Worm (Caenorhabditis elegans) whole organism, L4/young adult: Measurements from ENCODE around the gene C11D2.3.

Experiments
- W03F9.2 ChIP-seq: fragments of 150-350 bp; optimal IDR thresholded peaks from 2 replicates; lab custom pipeline; 2014; ENCODE audit warnings: missing biosample characterization, missing genetic modification characterization
- dao-5 ChIP-seq: sonication (generic microtip); optimal IDR thresholded peaks from 2 replicates; lab custom pipeline; 2016; ENCODE audit warnings: missing genotype, missing genetic modification characterization, moderate library complexity, missing compliant biosample characterization
- him-1 ChIP-seq: sonication (generic microtip); optimal IDR thresholded peaks from 2 replicates; lab custom pipeline; 2016; ENCODE audit warnings: missing genotype, missing genetic modification reagents, missing genetic modification characterization, missing compliant biosample characterization

C11D2.3 gene

DNA sequence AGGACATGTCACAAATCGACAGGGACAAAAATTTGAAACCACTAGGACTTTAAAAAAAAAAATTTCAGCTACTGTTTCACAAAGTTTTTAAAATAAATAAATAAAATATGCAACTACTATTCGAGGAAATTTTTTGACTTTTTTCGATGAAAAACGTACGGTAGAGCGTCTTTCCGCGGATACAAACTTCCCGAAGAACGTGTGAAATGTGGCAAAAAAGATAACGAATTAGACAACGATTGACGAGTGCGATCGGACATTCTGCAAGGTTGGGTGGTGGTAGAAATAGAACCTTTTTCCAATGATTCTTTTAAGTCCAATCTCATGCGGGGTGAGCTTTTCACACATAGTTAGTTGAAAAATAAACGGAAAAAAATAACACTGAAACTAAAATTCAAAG lies 14.2 kb downstream of the C11D2.3 start:
- TF ChIP-seq W03F9.2 (no peak), dao-5 (tag; lab: Kevin White, UChicago) (no peak), him-1 (tag; lab: Kevin White, UChicago) (no peak)

DNA sequence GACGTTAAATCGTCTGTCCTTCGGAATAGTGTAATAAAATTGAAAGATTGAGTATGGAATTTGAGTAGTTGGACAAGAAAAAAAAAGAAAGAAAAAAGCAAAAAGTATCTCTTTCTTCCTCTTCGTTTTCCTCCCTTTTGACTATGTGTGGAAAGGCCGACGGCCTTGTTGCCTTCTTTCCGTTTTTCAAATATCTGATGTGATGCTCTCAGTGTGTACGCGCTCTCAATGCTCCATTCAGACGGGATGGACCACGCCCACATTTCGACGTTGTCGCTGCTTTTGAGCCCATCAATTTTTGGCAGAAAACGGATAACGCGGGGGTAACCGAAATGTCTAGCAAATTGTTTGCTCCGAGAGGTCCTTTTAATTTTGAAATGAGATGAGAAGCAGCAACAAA lies 21.3 kb downstream of the C11D2.3 start:
- no peak for TF ChIP-seq W03F9.2
- no peak for TF ChIP-seq dao-5 (tag; lab: Kevin White, UChicago)
- TF ChIP-seq him-1 (tag; lab: Kevin White, UChicago), result no peak

DNA sequence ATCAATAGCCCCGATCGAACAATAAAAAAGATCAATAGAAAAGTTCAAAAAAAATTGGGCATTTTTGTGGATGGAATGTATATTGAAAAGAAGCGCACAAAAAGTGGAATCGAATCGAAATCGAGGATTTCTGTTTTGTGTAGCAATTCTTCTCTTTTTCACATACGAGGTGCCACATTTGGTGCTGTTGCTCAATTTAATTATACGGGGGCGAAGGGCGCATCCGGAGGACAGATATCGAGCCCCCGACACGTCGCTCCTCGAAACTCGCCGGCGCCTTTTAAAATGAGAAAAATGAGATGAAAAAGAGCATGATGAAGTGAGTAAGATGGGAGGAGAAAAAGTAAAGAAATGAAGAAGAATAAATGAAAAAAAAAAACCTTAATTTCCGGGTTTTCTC lies 25.8 kb downstream of the C11D2.3 start:
- TF ChIP-seq dao-5 (tag; lab: Kevin White, UChicago), result no peak

DNA sequence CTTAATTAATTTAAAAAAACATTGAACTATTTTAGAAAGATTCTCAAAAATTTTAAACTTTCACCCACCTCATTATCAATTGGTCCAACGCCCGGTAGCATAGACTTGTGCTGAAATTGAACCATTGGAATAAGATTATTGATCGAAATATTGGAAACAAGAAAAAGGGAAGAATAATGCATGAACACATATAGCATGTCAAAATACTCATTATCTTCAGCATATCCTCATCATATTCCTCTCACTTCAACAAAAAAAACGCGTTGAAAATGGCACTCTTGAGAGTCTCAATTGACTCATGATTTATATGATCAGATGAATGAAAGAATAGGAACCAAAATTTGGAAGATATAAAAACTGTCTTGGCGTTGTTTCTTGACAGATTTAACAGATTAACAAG lies 32.1 kb downstream of the C11D2.3 start, which contains the start of gene unc-77:
TSS of gene unc-77 (minus strand) at position 101 of the 400 bp plus-strand sequence.
- no peak for TF ChIP-seq dao-5 (tag; lab: Kevin White, UChicago)
- TF ChIP-seq him-1 (tag; lab: Kevin White, UChicago), result no peak
- no peak for TF ChIP-seq W03F9.2

- no peak for TF ChIP-seq W03F9.2
- TF ChIP-seq dao-5 (tag; lab: Kevin White, UChicago), result no peak
- no peak for TF ChIP-seq him-1 (tag; lab: Kevin White, UChicago)
Measured at ce11 chrIV:6185578-6185977, 34.0 kb downstream of the C11D2.3 start, which contains the start of gene asp-9. Gene asp-9, plus strand, starts transcription at chrIV:6185889.

- TF ChIP-seq dao-5 (tag; lab: Kevin White, UChicago) (no peak), W03F9.2 (no peak), him-1 (tag; lab: Kevin White, UChicago) (no peak)
Measured at ce11 chrIV:6187160-6187559, 35.5 kb downstream of the C11D2.3 start.

- TF ChIP-seq W03F9.2 (no peak), dao-5 (tag; lab: Kevin White, UChicago) (no peak), him-1 (tag; lab: Kevin White, UChicago) (no peak)
Measured at ce11 chrIV:6200249-6200648, 48.6 kb downstream of the C11D2.3 start.

ce11 chrIV:6201769-6202168 lies 50.2 kb downstream of the C11D2.3 start, which contains the start of gene tkr-2:
Gene tkr-2, plus strand, starts transcription at chrIV:6202069.
- TF ChIP-seq him-1 (tag; lab: Kevin White, UChicago), result no peak
- TF ChIP-seq dao-5 (tag; lab: Kevin White, UChicago), result no peak
- no peak for TF ChIP-seq W03F9.2
